Fruit fly (Drosophila melanogaster) whole organism, embryonic: ENCODE measurements around the gene Bug22.

Experiments used
- Adf1 ChIP-seq: fragments of 200-800 bp; sonication (Bioruptor generic); IDR thresholded peaks from 2 replicates; pipeline ENCODE4 v1.3.6; 2022; ENCODE audit warnings: missing biosample characterization, missing genetic modification characterization
- B-H1 ChIP-seq: fragments of 200-800 bp; sonication (Bioruptor generic); IDR thresholded peaks from 3 replicates; pipeline ENCODE4 v1.3.6; 2022; ENCODE audit warnings: missing biosample characterization, missing genetic modification characterization
- Bdp1 ChIP-seq: fragments of 200-800 bp; sonication (Bioruptor generic); optimal IDR thresholded peaks from 3 replicates; lab custom pipeline; 2016; ENCODE audit warnings: missing biosample characterization, missing genetic modification characterization
- CG10267 ChIP-seq: fragments of 200-800 bp; sonication (Bioruptor generic); optimal IDR thresholded peaks from 2 replicates; lab custom pipeline; 2018; ENCODE audit warnings: missing biosample characterization, mild to moderate bottlenecking, missing genetic modification characterization, moderate library complexity
- CG11398 ChIP-seq: fragments of 200-800 bp; sonication (Bioruptor generic); optimal IDR thresholded peaks from 2 replicates; lab custom pipeline; 2016; ENCODE audit warnings: missing biosample characterization, missing genetic modification characterization
- CG12659 ChIP-seq: fragments of 200-800 bp; sonication (Bioruptor generic); optimal IDR thresholded peaks from 3 replicates; lab custom pipeline; 2017; ENCODE audit warnings: mild to moderate bottlenecking, missing biosample characterization, missing genetic modification reagents, missing genetic modification characterization
- CG15011 ChIP-seq: fragments of 200-800 bp; sonication (Bioruptor generic); optimal IDR thresholded peaks from 3 replicates; lab custom pipeline; 2018; ENCODE audit warnings: missing biosample characterization, mild to moderate bottlenecking, missing genetic modification characterization
- CG15514 ChIP-seq: fragments of 200-800 bp; sonication (Bioruptor generic); optimal IDR thresholded peaks from 3 replicates; lab custom pipeline; 2017; ENCODE audit warnings: missing biosample characterization, missing genetic modification characterization, mild to moderate bottlenecking, moderate library complexity, missing genetic modification reagents
- CG17359 ChIP-seq: fragments of 200-800 bp; sonication (Bioruptor generic); optimal IDR thresholded peaks from 3 replicates; lab custom pipeline; 2018; ENCODE audit warnings: missing biosample characterization, mild to moderate bottlenecking, missing genetic modification characterization, moderate library complexity
- CG2120 ChIP-seq: fragments of 200-800 bp; sonication (Bioruptor generic); optimal IDR thresholded peaks from 3 replicates; lab custom pipeline; 2016; ENCODE audit warnings: missing biosample characterization, missing genetic modification characterization
- CG32772 ChIP-seq: fragments of 200-800 bp; sonication (Bioruptor generic); IDR thresholded peaks from 2 replicates; pipeline ENCODE4 v1.3.6; 2022; ENCODE audit warnings: missing biosample characterization, missing genetic modification characterization
- CG34422 ChIP-seq: fragments of 200-800 bp; sonication (Bioruptor generic); IDR thresholded peaks from 3 replicates; pipeline ENCODE4 v1.3.6; 2022; ENCODE audit warnings: missing biosample characterization, missing genetic modification characterization
- CG5245 ChIP-seq: fragments of 200-800 bp; sonication (Bioruptor generic); optimal IDR thresholded peaks from 3 replicates; lab custom pipeline; 2016; ENCODE audit warnings: missing biosample characterization, missing genetic modification characterization
- CG6254 ChIP-seq: fragments of 200-800 bp; sonication (Bioruptor generic); optimal IDR thresholded peaks from 3 replicates; lab custom pipeline; 2017; ENCODE audit warnings: mild to moderate bottlenecking, missing biosample characterization, missing genetic modification reagents, missing genetic modification characterization
- CG6765 ChIP-seq: fragments of 200-800 bp; sonication (Bioruptor generic); optimal IDR thresholded peaks from 3 replicates; lab custom pipeline; 2017; ENCODE audit warnings: missing biosample characterization, mild to moderate bottlenecking, missing genetic modification characterization
- CG7839 ChIP-seq: fragments of 200-800 bp; sonication (Bioruptor generic); optimal IDR thresholded peaks from 3 replicates; lab custom pipeline; 2018; ENCODE audit warnings: missing biosample characterization, mild to moderate bottlenecking, missing genetic modification characterization, moderate library complexity
- CG7928 ChIP-seq: fragments of 200-800 bp; sonication (Bioruptor generic); optimal IDR thresholded peaks from 2 replicates; lab custom pipeline; 2017; ENCODE audit warnings: missing biosample characterization, mild to moderate bottlenecking, missing genetic modification characterization
- CG8924 ChIP-seq: fragments of 200-800 bp; optimal IDR thresholded peaks from 3 replicates; lab custom pipeline; 2019; ENCODE audit warnings: missing biosample characterization, mild to moderate bottlenecking, missing genetic modification characterization, moderate library complexity
- CG9727 ChIP-seq: fragments of 200-800 bp; sonication (Bioruptor generic); optimal IDR thresholded peaks from 3 replicates; lab custom pipeline; 2017; ENCODE audit warnings: missing biosample characterization, mild to moderate bottlenecking, missing genetic modification characterization
- CG9817 ChIP-seq: fragments of 200-800 bp; sonication (Bioruptor generic); optimal IDR thresholded peaks from 2 replicates; lab custom pipeline; 2018; ENCODE audit warnings: missing biosample characterization, mild to moderate bottlenecking, missing genetic modification characterization, moderate library complexity
- H2.0 ChIP-seq: fragments of 200-800 bp; sonication (Bioruptor generic); IDR thresholded peaks from 2 replicates; pipeline ENCODE4 v1.3.6; 2022; ENCODE audit warnings: missing biosample characterization, missing genetic modification characterization
- HLH54F ChIP-seq: fragments of 200-800 bp; sonication (Bioruptor generic); optimal IDR thresholded peaks from 3 replicates; lab custom pipeline; 2016; ENCODE audit warnings: missing biosample characterization, missing genetic modification characterization
- Hr39 ChIP-seq: fragments of >200 bp; optimal IDR thresholded peaks from 2 replicates; lab custom pipeline; 2017
- Meics ChIP-seq: fragments of 200-800 bp; sonication (Bioruptor generic); optimal IDR thresholded peaks from 2 replicates; lab custom pipeline; 2017; ENCODE audit warnings: missing biosample characterization, mild to moderate bottlenecking, missing genetic modification characterization
- Mrtf ChIP-seq: fragments of 200-800 bp; sonication (Bioruptor generic); IDR thresholded peaks from 3 replicates; pipeline ENCODE4 v1.3.6; 2022; ENCODE audit warnings: missing biosample characterization, missing genetic modification characterization
- NK7.1 ChIP-seq: fragments of 200-800 bp; sonication (Bioruptor generic); optimal IDR thresholded peaks from 3 replicates; lab custom pipeline; 2016; ENCODE audit warnings: missing biosample characterization, missing genetic modification characterization
- Nf-YC ChIP-seq: fragments of 200-800 bp; optimal IDR thresholded peaks from 3 replicates; lab custom pipeline; 2019; ENCODE audit warnings: missing biosample characterization, mild to moderate bottlenecking, missing genetic modification characterization, moderate library complexity
- Oli ChIP-seq: fragments of 200-800 bp; sonication (Bioruptor generic); optimal IDR thresholded peaks from 2 replicates; lab custom pipeline; 2018; ENCODE audit warnings: missing biosample characterization, mild to moderate bottlenecking, missing genetic modification characterization, moderate library complexity
- Rfx ChIP-seq: fragments of 200-800 bp; sonication (Bioruptor generic); IDR thresholded peaks from 2 replicates; pipeline ENCODE4 v1.3.6; 2022; ENCODE audit warnings: missing biosample characterization, missing genetic modification characterization
- al ChIP-seq: fragments of 200-800 bp; sonication (Bioruptor generic); IDR thresholded peaks from 2 replicates; pipeline ENCODE4 v1.3.6; 2022; ENCODE audit warnings: missing biosample characterization, missing genetic modification characterization
- bcd ChIP-seq: fragments of 200-800 bp; sonication (Bioruptor generic); optimal IDR thresholded peaks from 2 replicates; lab custom pipeline; 2017; ENCODE audit warnings: missing biosample characterization, mild to moderate bottlenecking, missing genetic modification characterization
- bigmax ChIP-seq: fragments of 200-800 bp; sonication (Bioruptor generic); optimal IDR thresholded peaks from 2 replicates; lab custom pipeline; 2018; ENCODE audit warnings: missing biosample characterization, mild to moderate bottlenecking, missing genetic modification characterization
- chif ChIP-seq, 2 experiments: fragments of 200-800 bp; sonication (Bioruptor generic); optimal IDR thresholded peaks; 3 replicates each; lab custom pipeline; 2016; ENCODE audit warnings: missing biosample characterization in 2 of 2, missing genetic modification characterization in 2 of 2
- chm ChIP-seq: fragments of 200-800 bp; sonication (Bioruptor generic); IDR thresholded peaks from 2 replicates; pipeline ENCODE4 v1.3.6; 2022; ENCODE audit warnings: missing biosample characterization, missing genetic modification characterization
- ci ChIP-seq: fragments of 200-800 bp; sonication (Bioruptor generic); IDR thresholded peaks from 3 replicates; pipeline ENCODE4 v1.3.6; 2022; ENCODE audit warnings: missing biosample characterization, missing genetic modification characterization
- dpn ChIP-seq, 2 experiments: fragments of 200-800 bp; sonication (Bioruptor generic); optimal IDR thresholded peaks; 3 replicates each; lab custom pipeline; 2016; ENCODE audit warnings: missing biosample characterization in 2 of 2, missing genetic modification characterization in 2 of 2
- grau ChIP-seq: fragments of 200-800 bp; optimal IDR thresholded peaks from 3 replicates; lab custom pipeline; 2019; ENCODE audit warnings: missing biosample characterization, mild to moderate bottlenecking, missing genetic modification characterization, moderate library complexity
- gsb-n ChIP-seq: fragments of 200-800 bp; sonication (Bioruptor generic); optimal IDR thresholded peaks from 3 replicates; lab custom pipeline; 2018; ENCODE audit warnings: missing biosample characterization, mild to moderate bottlenecking, missing genetic modification characterization
- ken ChIP-seq: fragments of 200-800 bp; sonication (Bioruptor generic); IDR thresholded peaks from 3 replicates; pipeline ENCODE4 v1.3.6; 2022; ENCODE audit warnings: missing biosample characterization, missing genetic modification characterization
- nom ChIP-seq: fragments of 200-800 bp; sonication (Bioruptor generic); optimal IDR thresholded peaks from 2 replicates; lab custom pipeline; 2017; ENCODE audit warnings: missing biosample characterization, missing genetic modification characterization, mild to moderate bottlenecking, moderate library complexity, missing genetic modification reagents
- oc ChIP-seq: fragments of 200-800 bp; sonication (Bioruptor generic); optimal IDR thresholded peaks from 2 replicates; lab custom pipeline; 2018; ENCODE audit warnings: missing biosample characterization, mild to moderate bottlenecking, missing genetic modification characterization, moderate library complexity
- pho ChIP-seq: fragments of 200-800 bp; sonication (Bioruptor generic); optimal IDR thresholded peaks from 2 replicates; lab custom pipeline; 2016; ENCODE audit warnings: missing biosample characterization, missing genetic modification characterization
- pum ChIP-seq: fragments of 200-800 bp; sonication (Bioruptor generic); optimal IDR thresholded peaks from 2 replicates; lab custom pipeline; 2016; ENCODE audit warnings: missing biosample characterization, missing genetic modification characterization
- ranshi ChIP-seq: fragments of 200-800 bp; sonication (Bioruptor generic); IDR thresholded peaks from 2 replicates; pipeline ENCODE4 v1.3.6; 2022; ENCODE audit warnings: missing biosample characterization, missing genetic modification characterization
- sima ChIP-seq: fragments of 200-800 bp; sonication (Bioruptor generic); optimal IDR thresholded peaks from 2 replicates; lab custom pipeline; 2016; ENCODE audit warnings: missing biosample characterization, missing genetic modification characterization
- so ChIP-seq: fragments of 200-800 bp; sonication (Bioruptor generic); IDR thresholded peaks from 3 replicates; pipeline ENCODE4 v1.3.6; 2022; ENCODE audit warnings: missing biosample characterization, missing genetic modification characterization
- sr ChIP-seq: fragments of 200-800 bp; sonication (Bioruptor generic); IDR thresholded peaks from 3 replicates; pipeline ENCODE4 v1.3.6; 2022; ENCODE audit warnings: missing biosample characterization, missing genetic modification characterization
- sug ChIP-seq: fragments of 200-800 bp; optimal IDR thresholded peaks from 2 replicates; lab custom pipeline; 2019; ENCODE audit warnings: missing biosample characterization, mild to moderate bottlenecking, missing genetic modification characterization, moderate library complexity
- tup ChIP-seq: fragments of 200-800 bp; sonication (Bioruptor generic); optimal IDR thresholded peaks from 2 replicates; lab custom pipeline; 2016; ENCODE audit warnings: missing biosample characterization, mild to moderate bottlenecking, missing genetic modification characterization, moderate library complexity
- wdn ChIP-seq: fragments of 200-800 bp; sonication (Bioruptor generic); IDR thresholded peaks from 2 replicates; pipeline ENCODE4 v1.3.6; 2022; ENCODE audit warnings: missing biosample characterization, missing genetic modification characterization
- zfh1 ChIP-seq: fragments of 200-800 bp; sonication (Bioruptor generic); IDR thresholded peaks from 3 replicates; pipeline ENCODE4 v1.3.6; 2022; ENCODE audit warnings: missing biosample characterization, missing genetic modification characterization

The Bug22 gene

dm6 chr2L:10468388-10468787 lies 37.7 kb upstream of the Bug22 start (continued):
- peak; percentile 76 for TF ChIP-seq zfh1 (GFP tag; lab: Robert Waterston, UW)
- peak; percentile 75; the same call in 2 of the 3 replicates for TF ChIP-seq ci
- TF ChIP-seq CG11398: no peak
- TF ChIP-seq Nf-YC (tag; lab: Kevin White, UChicago): peak; percentile 35
- TF ChIP-seq so (GFP tag; lab: Robert Waterston, UW): peak; percentile 51; the same call in 1 of the 3 replicates
- TF ChIP-seq CG8924 (tag; lab: Kevin White, UChicago): peak; percentile 42
- peak; percentile 6 for TF ChIP-seq pho (GFP tag; lab: Kevin White, UChicago)
- TF ChIP-seq sima (GFP tag; lab: Kevin White, UChicago): no peak
- TF ChIP-seq Bdp1 (GFP tag; lab: Kevin White, UChicago): no peak
- peak; percentile 32 for TF ChIP-seq CG6765
- TF ChIP-seq B-H1: peak; percentile 35; the same call in 2 of the 3 replicates
- TF ChIP-seq CG2120: peak; percentile 43
- peak; percentile 73; the same call in 2 of the 3 replicates for TF ChIP-seq CG34422 (GFP tag; lab: Robert Waterston, UW)
- peak; percentile 86 for TF ChIP-seq Rfx
- TF ChIP-seq CG5245 (GFP tag; lab: Kevin White, UChicago): peak; percentile 44
- TF ChIP-seq CG10267 (tag; lab: Kevin White, UChicago): peak; percentile 41
- TF ChIP-seq gsb-n (tag; lab: Kevin White, UChicago): peak; percentile 23
- peak; percentile 57 for TF ChIP-seq al
- 0 out of 2 replicates have a peak, but pooled peaks have one; percentile 55 for TF ChIP-seq chm
- TF ChIP-seq pum (GFP tag; lab: Kevin White, UChicago): no peak
- no peak for TF ChIP-seq bigmax (GFP tag; lab: Kevin White, UChicago)
- no peak for TF ChIP-seq NK7.1
- no peak for TF ChIP-seq wdn
- peak; percentile 6 to 8 for TF ChIP-seq chif (GFP tag; optimal IDR thresholded peaks at IDR 0.05; lab: Kevin White, UChicago)
- peak; percentile 55; the same call in 1 of the 3 replicates for TF ChIP-seq ken (GFP tag; lab: Robert Waterston, UW)
- TF ChIP-seq Meics (GFP tag; lab: Kevin White, UChicago): peak; percentile 62
- peak; percentile 40 for TF ChIP-seq CG6254
- peak; percentile 48 for TF ChIP-seq bcd
- peak; percentile 51; the same call in 1 of the 2 replicates for TF ChIP-seq CG32772 (GFP tag; lab: Robert Waterston, UW)
- TF ChIP-seq oc: peak; percentile 50
- peak; percentile 34; the same call in 1 of the 2 replicates for TF ChIP-seq Adf1 (GFP tag; lab: Robert Waterston, UW)
- TF ChIP-seq sug: peak; percentile 26
- TF ChIP-seq nom (GFP tag; lab: Kevin White, UChicago): no peak
- TF ChIP-seq CG7839: peak; percentile 68
- TF ChIP-seq CG17359 (tag; lab: Kevin White, UChicago): peak; percentile 67
- peak; percentile 58; the same call in 1 of the 2 replicates for TF ChIP-seq ranshi
- TF ChIP-seq Hr39 (lab: Kevin White, UChicago): no peak
- peak; percentile 24 for TF ChIP-seq HLH54F
- TF ChIP-seq CG15514 (GFP tag; lab: Kevin White, UChicago): peak; percentile 60
- TF ChIP-seq CG9727 (GFP tag; lab: Kevin White, UChicago): peak; percentile 26
- no peak for TF ChIP-seq CG15011 (GFP tag; lab: Kevin White, UChicago)
- no peak for TF ChIP-seq CG7928 (GFP tag; lab: Kevin White, UChicago)
- peak; percentile 64 for TF ChIP-seq CG9817
- TF ChIP-seq tup: no peak
- TF ChIP-seq dpn (GFP tag; optimal IDR thresholded peaks at IDR 0.05; lab: Kevin White, UChicago): peak; percentile 18 to 71
- TF ChIP-seq H2.0 (GFP tag; lab: Robert Waterston, UW): peak; percentile 60
- TF ChIP-seq CG12659 (GFP tag; lab: Kevin White, UChicago): peak; percentile 5
- peak; percentile 83 for TF ChIP-seq sr (GFP tag; lab: Robert Waterston, UW)
- peak; percentile 54 for TF ChIP-seq Oli
- peak; percentile 61 for TF ChIP-seq grau (tag; lab: Kevin White, UChicago)
- peak; percentile 70 for TF ChIP-seq Mrtf (GFP tag; lab: Robert Waterston, UW)
